Worm (Caenorhabditis elegans): Measurements from ENCODE around the gene Y54G2A.48.
A peak's percentile ranks its signal among the peaks of the same experiment; 100 is the strongest.

The Y54G2A.48 gene

ce11 chrIV:2823446-2823845, 9.0 kb downstream of the Y54G2A.48 start, which contains the start of gene clec-80:
TSS of gene clec-80 (plus strand) at chrIV:2823746.
- TF ChIP-seq nhr-25 (tag; optimal IDR thresholded peaks at IDR 0.05) (no peak), sea-2 (GFP tag; optimal IDR thresholded peaks at IDR 0.05) (no peak), unc-62 (GFP tag; optimal IDR thresholded peaks at IDR 0.05) (no peak), lin-15B (tag; optimal IDR thresholded peaks at IDR 0.05) (no peak), lsy-12 (tag; optimal IDR thresholded peaks at IDR 0.05) (no peak), nhr-76 (tag; optimal IDR thresholded peaks at IDR 0.05) (no peak), nhr-77 (tag; optimal IDR thresholded peaks at IDR 0.05) (no peak), eor-1 (tag; optimal IDR thresholded peaks at IDR 0.05) (no peak), aly-2 (tag; optimal IDR thresholded peaks at IDR 0.05) (no peak), mdl-1 (tag; optimal IDR thresholded peaks at IDR 0.05) (no peak), R02D3.7 (tag; optimal IDR thresholded peaks at IDR 0.05) (no peak), nhr-23 (tag; optimal IDR thresholded peaks at IDR 0.05) (no peak), tbx-2 (tag; optimal IDR thresholded peaks at IDR 0.05) (no peak), snpc-4 (tag; optimal IDR thresholded peaks at IDR 0.05) (no peak), ceh-82 (tag; optimal IDR thresholded peaks at IDR 0.05) (no peak)

ce11 chrIV:2820408-2820807, 12.1 kb downstream of the Y54G2A.48 start, which contains the start of gene Y54G2A.37:
TSS of gene Y54G2A.37 (plus strand) at chrIV:2820708.
- no peak for TF ChIP-seq jun-1 (tag; optimal IDR thresholded peaks at IDR 0.05)
- no peak for TF ChIP-seq unc-62 (GFP tag; optimal IDR thresholded peaks at IDR 0.05)

ce11 chrIV:2819633-2820032, 12.9 kb downstream of the Y54G2A.48 start, which contains the start of gene Y54G2A.13:
TSS of gene Y54G2A.13 (minus strand) at chrIV:2819733.
- TF ChIP-seq ceh-82 (tag; optimal IDR thresholded peaks at IDR 0.05) (no peak), ceh-9 (tag; optimal IDR thresholded peaks at IDR 0.05) (no peak), nhr-237 (tag; optimal IDR thresholded peaks at IDR 0.05) (no peak), nhr-77 (tag; optimal IDR thresholded peaks at IDR 0.05) (no peak), elt-1 (tag; optimal IDR thresholded peaks at IDR 0.05) (no peak), daf-12 (tag; optimal IDR thresholded peaks at IDR 0.05) (no peak), fos-1 (tag; optimal IDR thresholded peaks at IDR 0.05) (no peak), nhr-28 (tag; optimal IDR thresholded peaks at IDR 0.05) (no peak), ceh-28 (tag; optimal IDR thresholded peaks at IDR 0.05) (no peak), ztf-11 (tag; optimal IDR thresholded peaks at IDR 0.05) (no peak), eor-1 (tag; optimal IDR thresholded peaks at IDR 0.05) (no peak), nhr-23 (tag; optimal IDR thresholded peaks at IDR 0.05) (no peak), egl-27 (tag; optimal IDR thresholded peaks at IDR 0.05) (no peak), lin-15B (tag; optimal IDR thresholded peaks at IDR 0.05) (no peak), ama-1 (optimal IDR thresholded peaks at IDR 0.05) (no peak), elt-3 (tag; optimal IDR thresholded peaks at IDR 0.05) (no peak), fkh-10 (GFP tag; optimal IDR thresholded peaks at IDR 0.05) (no peak)

- TF ChIP-seq skn-1 (tag; optimal IDR thresholded peaks at IDR 0.05) = no peak
- no peak for TF ChIP-seq ceh-16 (tag; optimal IDR thresholded peaks at IDR 0.05)
These were observed 15.4 kb downstream of the Y54G2A.48 start for ce11 chrIV:2817038-2817437.

ce11 chrIV:2809208-2809607, 23.3 kb downstream of the Y54G2A.48 start, which contains the start of gene Y54G2A.76:
TSS of gene Y54G2A.76 (plus strand) at chrIV:2809410.
- no peak for TF ChIP-seq mml-1 (tag; optimal IDR thresholded peaks at IDR 0.05)
- TF ChIP-seq nhr-23 (tag; optimal IDR thresholded peaks at IDR 0.05) = peak; percentile 32

ce11 chrIV:2808154-2808553, 24.3 kb downstream of the Y54G2A.48 start:
- no peak for TF ChIP-seq fkh-2 (tag; optimal IDR thresholded peaks at IDR 0.05)

- no peak for TF ChIP-seq fos-1 (tag; optimal IDR thresholded peaks at IDR 0.05)
- peak; percentile 83 for TF ChIP-seq skn-1 (tag; optimal IDR thresholded peaks at IDR 0.05)
- no peak for TF ChIP-seq ZK546.5 (tag; optimal IDR thresholded peaks at IDR 0.05)
- TF ChIP-seq tbx-2 (tag; optimal IDR thresholded peaks at IDR 0.05) = peak; percentile 29
- no peak for TF ChIP-seq mml-1 (tag; optimal IDR thresholded peaks at IDR 0.05)
- TF ChIP-seq jun-1 (tag; optimal IDR thresholded peaks at IDR 0.05) = peak; percentile 64
- TF ChIP-seq elt-2 (tag; optimal IDR thresholded peaks at IDR 0.05) = peak; percentile 89
- TF ChIP-seq hmg-11 (tag; optimal IDR thresholded peaks at IDR 0.05) = peak; percentile 30
- peak; percentile 10 for TF ChIP-seq lin-39 (tag; optimal IDR thresholded peaks at IDR 0.05)
- TF ChIP-seq lsy-12 (tag; optimal IDR thresholded peaks at IDR 0.05) = peak; percentile 24
- peak; percentile 81 for TF ChIP-seq pqm-1 (tag; optimal IDR thresholded peaks at IDR 0.05)
- no peak for TF ChIP-seq eor-1 (tag; optimal IDR thresholded peaks at IDR 0.05)
- TF ChIP-seq nfya-1 (tag; optimal IDR thresholded peaks at IDR 0.05; ENCODE audit: insufficient read depth) = peak; percentile 31
- TF ChIP-seq nhr-43 (tag; optimal IDR thresholded peaks at IDR 0.05; ENCODE audit: poor library complexity, severe bottlenecking) = peak; percentile 31
- TF ChIP-seq lin-15B (tag; optimal IDR thresholded peaks at IDR 0.05) = peak; percentile 6
- TF ChIP-seq pha-4 (tag; optimal IDR thresholded peaks at IDR 0.05) = peak; percentile 40
- no peak for TF ChIP-seq aly-2 (tag; optimal IDR thresholded peaks at IDR 0.05)
These were observed 27.0 kb downstream of the Y54G2A.48 start, which contains the start of gene Y54G2A.45 for ce11 chrIV:2805525-2805924. TSS of gene Y54G2A.45 (plus strand) at chrIV:2805857.

Data from whole organism, L3 larva.